Fruit fly (Drosophila melanogaster): Measurements from ENCODE around the gene Osi4.

Gene Osi4

dm6 chr3R:6222119-6222518 lies 538 bp upstream of the Osi4 start (continued):
- TF ChIP-seq mam (GFP tag; optimal IDR thresholded peaks at IDR 0.05) (no peak), sens (GFP tag) (peak; percentile 49), CG2678 (tag; optimal IDR thresholded peaks at IDR 0.05) (peak; percentile 13), unc-4 (GFP tag; IDR thresholded peaks at IDR 0.05; ENCODE audit: partially characterized antibody) (no peak), dmrt99B (tag; optimal IDR thresholded peaks at IDR 0.05) (peak; percentile 17), D (optimal IDR thresholded peaks at IDR 0.05) (no peak), D (GFP tag; optimal IDR thresholded peaks at IDR 0.05) (peak; percentile 3), corto (GFP tag; optimal IDR thresholded peaks at IDR 0.05) (no peak), Sox102F (GFP tag; optimal IDR thresholded peaks at IDR 0.05) (peak; percentile 1), row (GFP tag; IDR thresholded peaks at IDR 0.05) (0 out of 3 replicates have a peak, but pooled peaks have one; percentile 6)

dm6 chr3R:6215053-6215882 lies 6.3 kb downstream of the Osi4 start, which contains the start of gene Osi3:
Gene Osi3 (plus strand): TSS chr3R:6215832.
- no peak for TF ChIP-seq zfh2 (GFP tag; optimal IDR thresholded peaks at IDR 0.05)
- TF ChIP-seq hkb (optimal IDR thresholded peaks at IDR 0.05), result no peak
- TF ChIP-seq hkb (GFP tag; IDR thresholded peaks at IDR 0.05), result no peak
- no peak for TF ChIP-seq ewg (GFP tag; optimal IDR thresholded peaks at IDR 0.05)
- TF ChIP-seq Side (GFP tag; optimal IDR thresholded peaks at IDR 0.05), result no peak
- TF ChIP-seq sens-2 (GFP tag; IDR thresholded peaks at IDR 0.05), result no peak
- TF ChIP-seq Xrp1 (GFP tag; IDR thresholded peaks at IDR 0.05), result peak; percentile 13; the same call in 1 of the 2 replicates
- no peak for TF ChIP-seq eve (GFP tag; optimal IDR thresholded peaks at IDR 0.05)
- 0 out of 3 replicates have a peak, but pooled peaks have one; percentile 10 for TF ChIP-seq dysf (GFP tag; IDR thresholded peaks at IDR 0.05)
- TF ChIP-seq D19A (tag; optimal IDR thresholded peaks at IDR 0.05), result no peak
- no peak for TF ChIP-seq CG12769 (tag; optimal IDR thresholded peaks at IDR 0.05)
- TF ChIP-seq ATbp (GFP tag; optimal IDR thresholded peaks at IDR 0.05), result peak; percentile 13
- no peak for TF ChIP-seq TFAM (GFP tag; optimal IDR thresholded peaks at IDR 0.05)
- TF ChIP-seq cato (GFP tag; optimal IDR thresholded peaks at IDR 0.05; ENCODE audit: borderline replicate concordance), result no peak
- TF ChIP-seq Hr39 (optimal IDR thresholded peaks at IDR 0.05), result no peak
- TF ChIP-seq Sry-β (GFP tag; optimal IDR thresholded peaks at IDR 0.05), result no peak
- no peak for TF ChIP-seq phol (tag; optimal IDR thresholded peaks at IDR 0.05)
- no peak for TF ChIP-seq CG14965 (GFP tag; optimal IDR thresholded peaks at IDR 0.05; ENCODE audit: borderline replicate concordance)
- TF ChIP-seq kah (GFP tag; optimal IDR thresholded peaks at IDR 0.05), result no peak
- no peak for TF ChIP-seq CG42726 (GFP tag; IDR thresholded peaks at IDR 0.05; ENCODE audit: partially characterized antibody)
- TF ChIP-seq CG10979 (tag; optimal IDR thresholded peaks at IDR 0.05), result no peak
- no peak for TF ChIP-seq HLH54F (GFP tag; optimal IDR thresholded peaks at IDR 0.05)
- no peak for TF ChIP-seq lilli (GFP tag; optimal IDR thresholded peaks at IDR 0.05)
- TF ChIP-seq gem (tag; optimal IDR thresholded peaks at IDR 0.05), result no peak
- no peak for TF ChIP-seq wor (GFP tag; IDR thresholded peaks at IDR 0.05)
- peak in 1 of 2 experiments; percentile 62 for TF ChIP-seq tll (GFP tag; optimal IDR thresholded peaks at IDR 0.05)
- no peak for TF ChIP-seq ftz-f1 (GFP tag; optimal IDR thresholded peaks at IDR 0.05)
- no peak for TF ChIP-seq lbe (GFP tag; optimal IDR thresholded peaks at IDR 0.05)
- no peak for TF ChIP-seq ind (GFP tag; optimal IDR thresholded peaks at IDR 0.05)
- TF ChIP-seq Blimp-1 (GFP tag; optimal IDR thresholded peaks at IDR 0.05), result peak; percentile 24
- no peak for TF ChIP-seq CG17568 (GFP tag; optimal IDR thresholded peaks at IDR 0.05)
- no peak for TF ChIP-seq CTCF (GFP tag; optimal IDR thresholded peaks at IDR 0.05)
- no peak for TF ChIP-seq tx (GFP tag; optimal IDR thresholded peaks at IDR 0.05)
- TF ChIP-seq Nf-YC (tag; optimal IDR thresholded peaks at IDR 0.05), result no peak
- no peak for TF ChIP-seq stc (GFP tag; IDR thresholded peaks at IDR 0.05)
- TF ChIP-seq ranshi (GFP tag; IDR thresholded peaks at IDR 0.05), result no peak
- TF ChIP-seq zen (tag; optimal IDR thresholded peaks at IDR 0.05), result peak; percentile 49
- no peak for TF ChIP-seq Rfx (GFP tag; IDR thresholded peaks at IDR 0.05)
- no peak for TF ChIP-seq CG3281 (GFP tag; optimal IDR thresholded peaks at IDR 0.05)
- no peak for TF ChIP-seq sqz (GFP tag; optimal IDR thresholded peaks at IDR 0.05)

Data from whole organism, embryonic.